Fruit fly (Drosophila melanogaster) whole organism, embryonic: Measurements from ENCODE around the gene Dok.

Experiments
- Abd-B ChIP-seq: fragments of 200-800 bp; sonication (Bioruptor generic); optimal IDR thresholded peaks from 2 replicates; lab custom pipeline; 2018; ENCODE audit warnings: missing biosample characterization, mild to moderate bottlenecking, missing genetic modification characterization, moderate library complexity
- Atf-2 ChIP-seq: fragments of 200-800 bp; sonication (Bioruptor generic); optimal IDR thresholded peaks from 2 replicates; lab custom pipeline; 2016; ENCODE audit warnings: missing biosample characterization, missing genetic modification characterization
- B-H2 ChIP-seq: fragments of 200-800 bp; sonication (Bioruptor generic); optimal IDR thresholded peaks from 2 replicates; lab custom pipeline; 2018; ENCODE audit warnings: missing biosample characterization, mild to moderate bottlenecking, missing genetic modification characterization
- BEAF-32 ChIP-seq: fragments of 200-800 bp; sonication (Bioruptor generic); optimal IDR thresholded peaks from 3 replicates; lab custom pipeline; 2017; ENCODE audit warnings: missing biosample characterization, missing genetic modification characterization, mild to moderate bottlenecking, moderate library complexity, missing genetic modification reagents
- Blimp-1 ChIP-seq: fragments of 200-800 bp; sonication (Bioruptor generic); optimal IDR thresholded peaks from 3 replicates; lab custom pipeline; 2018; ENCODE audit warnings: missing biosample characterization, missing genetic modification characterization, mild to moderate bottlenecking, moderate library complexity, missing genetic modification reagents
- CG10209 ChIP-seq: fragments of 200-800 bp; sonication (Bioruptor generic); optimal IDR thresholded peaks from 3 replicates; lab custom pipeline; 2017; ENCODE audit warnings: missing biosample characterization, mild to moderate bottlenecking, missing genetic modification characterization, missing genetic modification reagents
- CG10565 ChIP-seq: fragments of 200-800 bp; sonication (Bioruptor generic); optimal IDR thresholded peaks from 3 replicates; lab custom pipeline; 2016; ENCODE audit warnings: missing biosample characterization, mild to moderate bottlenecking, missing genetic modification characterization
- CG11085 ChIP-seq: fragments of 200-800 bp; sonication (Bioruptor generic); IDR thresholded peaks from 2 replicates; pipeline ENCODE4 v1.3.6; 2022; ENCODE audit warnings: missing biosample characterization, missing genetic modification characterization
- CG12104 ChIP-seq: fragments of 200-800 bp; sonication (Bioruptor generic); optimal IDR thresholded peaks from 3 replicates; lab custom pipeline; 2016; ENCODE audit warnings: missing biosample characterization, missing genetic modification characterization
- CG1529 ChIP-seq: fragments of 200-800 bp; sonication (Bioruptor generic); optimal IDR thresholded peaks from 3 replicates; lab custom pipeline; 2018; ENCODE audit warnings: missing biosample characterization, missing genetic modification characterization
- CG16813 ChIP-seq: fragments of 200-800 bp; sonication (Bioruptor generic); IDR thresholded peaks from 3 replicates; pipeline ENCODE4 v1.3.6; 2022; ENCODE audit warnings: missing biosample characterization, missing genetic modification characterization; ENCODE audit not compliant: partially characterized antibody
- CG17359 ChIP-seq: fragments of 200-800 bp; sonication (Bioruptor generic); optimal IDR thresholded peaks from 3 replicates; lab custom pipeline; 2018; ENCODE audit warnings: missing biosample characterization, mild to moderate bottlenecking, missing genetic modification characterization, moderate library complexity
- CG17361 ChIP-seq: fragments of 200-800 bp; sonication (Bioruptor generic); IDR thresholded peaks from 3 replicates; pipeline ENCODE4 v1.3.6; 2022; ENCODE audit warnings: missing biosample characterization, missing genetic modification characterization
- CG17829 ChIP-seq: fragments of 200-800 bp; optimal IDR thresholded peaks from 2 replicates; lab custom pipeline; 2019; ENCODE audit warnings: missing biosample characterization, mild to moderate bottlenecking, missing genetic modification characterization, moderate library complexity
- CG18599 ChIP-seq: fragments of 200-800 bp; sonication (Bioruptor generic); optimal IDR thresholded peaks from 3 replicates; lab custom pipeline; 2017; ENCODE audit warnings: missing biosample characterization, missing genetic modification characterization, mild to moderate bottlenecking, moderate library complexity, missing genetic modification reagents
- CG34376 ChIP-seq: fragments of 200-800 bp; sonication (Bioruptor generic); optimal IDR thresholded peaks from 2 replicates; lab custom pipeline; 2018; ENCODE audit warnings: missing biosample characterization, mild to moderate bottlenecking, missing genetic modification characterization
- CG34422 ChIP-seq: fragments of 200-800 bp; sonication (Bioruptor generic); IDR thresholded peaks from 3 replicates; pipeline ENCODE4 v1.3.6; 2022; ENCODE audit warnings: missing biosample characterization, missing genetic modification characterization
- CG3726 ChIP-seq: fragments of 200-800 bp; sonication (Bioruptor generic); IDR thresholded peaks from 3 replicates; pipeline ENCODE4, ENCODE4 v1.3.6; 2022; ENCODE audit warnings: missing biosample characterization, missing genetic modification characterization
- CG6791 ChIP-seq: fragments of 200-800 bp; sonication (Bioruptor generic); IDR thresholded peaks from 3 replicates; pipeline ENCODE4 v1.3.6; 2022; ENCODE audit warnings: missing biosample characterization, missing genetic modification characterization; ENCODE audit not compliant: partially characterized antibody
- CG7556 ChIP-seq: fragments of 200-800 bp; sonication (Bioruptor generic); optimal IDR thresholded peaks from 2 replicates; lab custom pipeline; 2017; ENCODE audit warnings: missing biosample characterization, mild to moderate bottlenecking, missing genetic modification characterization
- CG7928 ChIP-seq: fragments of 200-800 bp; sonication (Bioruptor generic); optimal IDR thresholded peaks from 2 replicates; lab custom pipeline; 2017; ENCODE audit warnings: missing biosample characterization, mild to moderate bottlenecking, missing genetic modification characterization
- CG9727 ChIP-seq: fragments of 200-800 bp; sonication (Bioruptor generic); optimal IDR thresholded peaks from 3 replicates; lab custom pipeline; 2017; ENCODE audit warnings: missing biosample characterization, mild to moderate bottlenecking, missing genetic modification characterization
- CrebB ChIP-seq: fragments of 200-800 bp; sonication (Bioruptor generic); optimal IDR thresholded peaks from 3 replicates; lab custom pipeline; 2018; ENCODE audit warnings: missing biosample characterization, mild to moderate bottlenecking, missing genetic modification characterization
- ERR ChIP-seq: fragments of 200-800 bp; sonication (Bioruptor generic); optimal IDR thresholded peaks from 2 replicates; lab custom pipeline; 2016; ENCODE audit warnings: missing biosample characterization, missing genetic modification characterization
- Ets97D ChIP-seq: fragments of 200-800 bp; sonication (Bioruptor generic); optimal IDR thresholded peaks from 3 replicates; lab custom pipeline; 2016; ENCODE audit warnings: missing biosample characterization, missing genetic modification characterization
- Gsc ChIP-seq: fragments of 200-800 bp; sonication (Bioruptor generic); IDR thresholded peaks from 2 replicates; pipeline ENCODE4 v1.3.6; 2022; ENCODE audit warnings: missing biosample characterization, missing genetic modification characterization
- HLHmδ ChIP-seq: fragments of 200-800 bp; sonication (Bioruptor generic); optimal IDR thresholded peaks from 2 replicates; lab custom pipeline; 2018; ENCODE audit warnings: missing biosample characterization, mild to moderate bottlenecking, missing genetic modification characterization, moderate library complexity
- Max ChIP-seq: fragments of 200-800 bp; sonication (Bioruptor generic); optimal IDR thresholded peaks from 2 replicates; lab custom pipeline; 2016; ENCODE audit warnings: missing biosample characterization, mild to moderate bottlenecking, missing genetic modification characterization
- Opbp ChIP-seq: fragments of 200-800 bp; sonication (Bioruptor generic); IDR thresholded peaks from 3 replicates; pipeline ENCODE4 v1.3.6; 2022; ENCODE audit warnings: missing biosample characterization, missing genetic modification characterization; ENCODE audit not compliant: partially characterized antibody
- ash1 ChIP-seq: fragments of 200-800 bp; sonication (Bioruptor generic); optimal IDR thresholded peaks from 2 replicates; lab custom pipeline; 2018; ENCODE audit warnings: missing biosample characterization, mild to moderate bottlenecking, missing genetic modification characterization
- cad ChIP-seq: fragments of >200 bp; optimal IDR thresholded peaks from 2 replicates; lab custom pipeline; 2017; ENCODE audit warnings: missing biosample characterization, missing genetic modification characterization
- dan ChIP-seq: fragments of 200-800 bp; sonication (Bioruptor generic); IDR thresholded peaks from 2 replicates; pipeline ENCODE4 v1.3.6; 2022; ENCODE audit warnings: missing biosample characterization, missing genetic modification characterization
- dati ChIP-seq: fragments of 200-800 bp; sonication (Bioruptor generic); IDR thresholded peaks from 2 replicates; pipeline ENCODE4 v1.3.6; 2022; ENCODE audit warnings: missing biosample characterization, missing genetic modification characterization
- dmrt99B ChIP-seq: fragments of 200-800 bp; sonication (Bioruptor generic); optimal IDR thresholded peaks from 2 replicates; lab custom pipeline; 2018; ENCODE audit warnings: missing biosample characterization, mild to moderate bottlenecking, missing genetic modification characterization, moderate library complexity
- ftz-f1 ChIP-seq: fragments of 200-800 bp; sonication (Bioruptor generic); optimal IDR thresholded peaks from 2 replicates; lab custom pipeline; 2016; ENCODE audit warnings: missing biosample characterization, missing genetic modification characterization
- gce ChIP-seq: fragments of 200-800 bp; sonication (Bioruptor generic); IDR thresholded peaks from 3 replicates; pipeline ENCODE4 v1.3.6; 2022; ENCODE audit warnings: missing biosample characterization, missing genetic modification characterization
- gt ChIP-seq: fragments of 200-800 bp; sonication (Bioruptor generic); IDR thresholded peaks from 2 replicates; pipeline ENCODE4 v1.3.6; 2022; ENCODE audit warnings: missing biosample characterization, missing genetic modification characterization
- h ChIP-seq: fragments of >200 bp; optimal IDR thresholded peaks from 2 replicates; lab custom pipeline; 2017
- hkb ChIP-seq, 2 experiments: fragments of 200-800 bp in 1 of 2; fragments of >200 bp in 1 of 2; sonication (Bioruptor generic) in 1 of 2; IDR thresholded peaks in 1 of 2; optimal IDR thresholded peaks in 1 of 2; 2 replicates each; pipeline versions ENCODE4 v1.3.6 to Lab custom; 2017 to 2022; ENCODE audit warnings: missing biosample characterization in 1 of 2, missing genetic modification characterization in 1 of 2
- mirr ChIP-seq: fragments of 200-800 bp; sonication (Bioruptor generic); optimal IDR thresholded peaks from 3 replicates; lab custom pipeline; 2018; ENCODE audit warnings: missing biosample characterization, mild to moderate bottlenecking, missing genetic modification characterization
- nmo ChIP-seq: fragments of 200-800 bp; sonication (Bioruptor generic); optimal IDR thresholded peaks from 2 replicates; lab custom pipeline; 2018; ENCODE audit warnings: missing biosample characterization, mild to moderate bottlenecking, missing genetic modification characterization, moderate library complexity
- pfk ChIP-seq: fragments of 200-800 bp; sonication (Bioruptor generic); optimal IDR thresholded peaks from 2 replicates; lab custom pipeline; 2018; ENCODE audit warnings: missing biosample characterization, mild to moderate bottlenecking, missing genetic modification characterization, moderate library complexity
- pnt ChIP-seq: fragments of 200-800 bp; sonication (Bioruptor generic); optimal IDR thresholded peaks from 3 replicates; lab custom pipeline; 2016; ENCODE audit warnings: missing biosample characterization, missing genetic modification characterization
- pum ChIP-seq: fragments of 200-800 bp; sonication (Bioruptor generic); optimal IDR thresholded peaks from 2 replicates; lab custom pipeline; 2016; ENCODE audit warnings: missing biosample characterization, missing genetic modification characterization
- sens-2 ChIP-seq: fragments of 200-800 bp; sonication (Bioruptor generic); IDR thresholded peaks from 2 replicates; pipeline ENCODE4 v1.3.6; 2022; ENCODE audit warnings: missing biosample characterization, missing genetic modification characterization
- seq ChIP-seq: fragments of 200-800 bp; sonication (Bioruptor generic); IDR thresholded peaks from 2 replicates; pipeline ENCODE4 v1.3.6; 2022; ENCODE audit warnings: missing biosample characterization, missing genetic modification characterization
- sima ChIP-seq: fragments of 200-800 bp; sonication (Bioruptor generic); optimal IDR thresholded peaks from 2 replicates; lab custom pipeline; 2016; ENCODE audit warnings: missing biosample characterization, missing genetic modification characterization
- ttk ChIP-seq: fragments of 200-800 bp; sonication (Bioruptor generic); IDR thresholded peaks from 2 replicates; pipeline ENCODE4 v2.1.2; 2022; ENCODE audit warnings: missing biosample characterization, missing genetic modification characterization
- twi ChIP-seq: fragments of 200-800 bp; optimal IDR thresholded peaks from 2 replicates; lab custom pipeline; 2019; ENCODE audit warnings: missing biosample characterization, mild to moderate bottlenecking, missing genetic modification characterization, moderate library complexity
- wdn ChIP-seq: fragments of 200-800 bp; sonication (Bioruptor generic); IDR thresholded peaks from 2 replicates; pipeline ENCODE4 v1.3.6; 2022; ENCODE audit warnings: missing biosample characterization, missing genetic modification characterization
- yki ChIP-seq: fragments of >200 bp; optimal IDR thresholded peaks from 3 replicates; lab custom pipeline; 2018

Dok gene

DNA sequence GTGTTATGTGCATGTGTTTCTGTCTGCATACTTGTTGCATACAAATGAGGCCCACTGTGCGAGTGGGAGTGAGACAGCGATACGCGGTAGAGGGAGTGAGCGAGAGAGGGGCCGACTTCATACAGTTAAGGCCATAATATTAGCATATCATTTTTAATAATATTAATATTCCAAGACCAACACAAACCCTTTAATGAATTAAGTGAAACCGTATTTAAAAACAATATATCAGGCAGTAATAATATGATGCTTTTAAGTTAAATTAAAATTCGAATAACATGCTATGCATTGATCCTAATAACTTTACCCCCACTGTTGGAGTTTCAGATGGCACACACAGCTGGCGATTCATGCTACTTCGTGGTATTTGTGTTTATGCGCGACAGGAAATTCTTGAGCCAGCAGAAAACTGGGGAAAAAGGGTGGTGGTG lies 817 bp downstream of the Dok start (continued):
- peak; percentile 84 for TF ChIP-seq CG11085 (GFP tag; lab: Robert Waterston, UW)
- peak; percentile 95 for TF ChIP-seq CrebB
- peak; percentile 98 for TF ChIP-seq CG9727
- TF ChIP-seq CG17359: peak; percentile 98
- TF ChIP-seq gt (GFP tag; lab: Robert Waterston, UW): peak; percentile 79
- peak; percentile 96 for TF ChIP-seq CG10209
- peak; percentile 98 for TF ChIP-seq nmo (GFP tag; lab: Kevin White, UChicago)
- TF ChIP-seq Gsc (GFP tag; lab: Robert Waterston, UW): peak; percentile 82
- TF ChIP-seq gce: peak; percentile 94
- TF ChIP-seq CG6791 (GFP tag; lab: Robert Waterston, UW): no peak; the same call in 2 of the 3 replicates
- TF ChIP-seq CG16813 (GFP tag; lab: Robert Waterston, UW): no peak
- peak; percentile 80 for TF ChIP-seq CG10565 (GFP tag; lab: Kevin White, UChicago)
- peak; percentile 96 for TF ChIP-seq CG18599 (GFP tag; lab: Kevin White, UChicago)
- TF ChIP-seq CG7928 (GFP tag; lab: Kevin White, UChicago): peak; percentile 69
- TF ChIP-seq h (lab: Kevin White, UChicago): no peak
- peak; percentile 14 for TF ChIP-seq ERR
- no peak for TF ChIP-seq hkb (optimal IDR thresholded peaks at IDR 0.05; lab: Kevin White, UChicago)
- TF ChIP-seq hkb (GFP tag; IDR thresholded peaks at IDR 0.05; lab: Robert Waterston, UW): peak; percentile 97
- peak; percentile 70 for TF ChIP-seq Atf-2 (GFP tag; lab: Kevin White, UChicago)
- TF ChIP-seq HLHmδ (GFP tag; lab: Kevin White, UChicago): no peak
- peak; percentile 67 for TF ChIP-seq Ets97D (GFP tag; lab: Kevin White, UChicago)
- peak; percentile 35 for TF ChIP-seq sima (GFP tag; lab: Kevin White, UChicago)
- TF ChIP-seq sens-2: peak; percentile 93
- peak; percentile 89 for TF ChIP-seq wdn (GFP tag; lab: Robert Waterston, UW)
- TF ChIP-seq CG17361 (GFP tag; lab: Robert Waterston, UW): peak; percentile 98
- TF ChIP-seq Max (GFP tag; lab: Kevin White, UChicago): peak; percentile 93
- no peak for TF ChIP-seq cad
- peak; percentile 96 for TF ChIP-seq twi
- peak; percentile 98 for TF ChIP-seq dmrt99B
- TF ChIP-seq yki (lab: Kevin White, UChicago): peak; percentile 17
- TF ChIP-seq CG1529 (GFP tag; lab: Kevin White, UChicago): peak; percentile 95
- TF ChIP-seq ftz-f1 (GFP tag; lab: Kevin White, UChicago): peak; percentile 11
- TF ChIP-seq ttk: peak; percentile 94
- TF ChIP-seq dati (GFP tag; lab: Robert Waterston, UW): peak; percentile 72; the same call in 1 of the 2 replicates
- TF ChIP-seq CG3726 (GFP tag; lab: Robert Waterston, UW): peak; percentile 91
- peak; percentile 85; the same call in 1 of the 2 replicates for TF ChIP-seq dan (GFP tag; lab: Robert Waterston, UW)
- TF ChIP-seq seq (GFP tag; lab: Robert Waterston, UW): peak; percentile 94
- TF ChIP-seq CG12104 (GFP tag; lab: Kevin White, UChicago): peak; percentile 95
- peak; percentile 93 for TF ChIP-seq Abd-B (GFP tag; lab: Kevin White, UChicago)
- TF ChIP-seq BEAF-32: no peak
- TF ChIP-seq CG17829 (tag; lab: Kevin White, UChicago): peak; percentile 99
- peak; percentile 63 for TF ChIP-seq mirr (GFP tag; lab: Kevin White, UChicago)
- TF ChIP-seq Opbp (GFP tag; lab: Robert Waterston, UW): no peak
- peak; percentile 71 for TF ChIP-seq B-H2 (GFP tag; lab: Kevin White, UChicago)
- peak; percentile 13 for TF ChIP-seq ash1 (GFP tag; lab: Kevin White, UChicago)
- peak; percentile 68 for TF ChIP-seq CG34376 (GFP tag; lab: Kevin White, UChicago)
- peak; percentile 97 for TF ChIP-seq Blimp-1 (GFP tag; lab: Kevin White, UChicago)
- TF ChIP-seq pum (GFP tag; lab: Kevin White, UChicago): peak; percentile 76
- TF ChIP-seq pfk: peak; percentile 15
- TF ChIP-seq CG34422 (GFP tag; lab: Robert Waterston, UW): peak; percentile 96
- peak; percentile 73 for TF ChIP-seq pnt (GFP tag; lab: Kevin White, UChicago)
- peak; percentile 97 for TF ChIP-seq CG7556 (GFP tag; lab: Kevin White, UChicago)
